Worm (Caenorhabditis elegans) whole organism, late embryonic: ENCODE data around the gene cyp-13A10.

Experiments used
- dve-1 ChIP-seq: sonication (generic microtip); optimal IDR thresholded peaks from 2 replicates; lab custom pipeline; 2017; ENCODE audit warnings: antibody characterized with exemption, mild to moderate bottlenecking, missing genetic modification characterization, missing compliant biosample characterization
- ets-4 ChIP-seq: sonication (generic microtip); optimal IDR thresholded peaks from 2 replicates; lab custom pipeline; 2016; ENCODE audit warnings: missing genetic modification characterization, missing compliant biosample characterization

DNA sequence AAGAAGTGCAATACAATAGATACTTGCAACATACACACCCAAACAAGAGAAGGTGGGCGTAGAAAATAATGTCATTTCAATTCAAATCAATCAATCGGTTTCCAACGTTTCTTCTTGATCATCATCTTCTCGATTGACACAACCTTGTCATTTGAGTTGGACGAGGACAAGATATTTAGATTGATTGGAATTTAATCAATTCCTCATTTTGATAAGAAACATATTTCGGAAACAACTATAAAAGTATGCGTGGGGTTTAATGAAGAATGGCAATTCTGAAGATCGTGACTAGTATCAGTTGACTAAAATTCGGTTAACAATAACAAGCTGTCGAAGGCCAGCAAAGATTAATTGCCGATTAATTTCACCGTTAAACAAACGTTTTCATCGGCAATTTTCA, 42.1 kb downstream of the cyp-13A10 start:
- TF ChIP-seq dve-1 (tag; lab: Kevin White, UChicago) = no peak
- no peak for TF ChIP-seq ets-4 (tag; lab: Kevin White, UChicago)
